Worm (Caenorhabditis elegans) whole organism, L1 larva: ENCODE data around the gene rpn-6.2.

Experiments used
- C16A3.4 ChIP-seq: fragments of 150-350 bp; optimal IDR thresholded peaks from 2 replicates; lab custom pipeline; 2014; ENCODE audit warnings: missing biosample characterization, missing genetic modification characterization
- F16B12.6 ChIP-seq: fragments of 150-350 bp; optimal IDR thresholded peaks from 2 replicates; lab custom pipeline; 2014; ENCODE audit warnings: missing biosample characterization, missing genetic modification characterization
- alr-1 ChIP-seq: fragments of 200-800 bp; sonication (Bioruptor generic); optimal IDR thresholded peaks from 2 replicates; lab custom pipeline; 2018; ENCODE audit warnings: borderline replicate concordance, mild to moderate bottlenecking, missing genetic modification characterization, missing compliant biosample characterization
- aly-2 ChIP-seq: fragments of 150-350 bp; optimal IDR thresholded peaks from 2 replicates; lab custom pipeline; 2014; ENCODE audit warnings: missing biosample characterization, missing genetic modification characterization
- blmp-1 ChIP-seq: fragments of 150-350 bp; optimal IDR thresholded peaks from 2 replicates; lab custom pipeline; 2014; ENCODE audit warnings: missing biosample characterization, missing genetic modification characterization
- ceh-8 ChIP-seq: fragments of 200-800 bp; sonication (Bioruptor generic); optimal IDR thresholded peaks from 2 replicates; lab custom pipeline; 2018; ENCODE audit warnings: mild to moderate bottlenecking, missing genetic modification characterization, moderate library complexity, missing compliant biosample characterization
- ceh-82 ChIP-seq, 3 experiments: fragments of 150-350 bp in 1 of 3; sonication (generic microtip) in 2 of 3; optimal IDR thresholded peaks; 2 replicates each; lab custom pipeline; 2014 to 2017; ENCODE audit warnings: missing biosample characterization in 3 of 3, missing genetic modification characterization in 3 of 3
- ceh-90 ChIP-seq: sonication (generic microtip); optimal IDR thresholded peaks from 2 replicates; lab custom pipeline; 2016; ENCODE audit warnings: missing genetic modification characterization, missing compliant biosample characterization
- ces-1 ChIP-seq: fragments of 150-350 bp; optimal IDR thresholded peaks from 2 replicates; lab custom pipeline; 2014; ENCODE audit warnings: missing biosample characterization, missing genetic modification reagents, missing genetic modification characterization
- dsc-1 ChIP-seq: sonication (generic microtip); optimal IDR thresholded peaks from 2 replicates; lab custom pipeline; 2016; ENCODE audit warnings: mild to moderate bottlenecking, missing genetic modification characterization, missing compliant biosample characterization
- efl-1 ChIP-seq, 4 experiments: fragments of 150-350 bp; optimal IDR thresholded peaks in 3 of 4; peaks in 1 of 4; 1 replicate in 1 of 4; 2 replicates in 3 of 4; lab custom pipeline; 2014; ENCODE audit warnings: missing biosample characterization in 2 of 4, missing genetic modification characterization in 2 of 4, missing genetic modification reagents in 2 of 4
- efl-3 ChIP-seq: fragments of 200-800 bp; sonication (Bioruptor generic); optimal IDR thresholded peaks from 2 replicates; lab custom pipeline; 2018; ENCODE audit warnings: mild to moderate bottlenecking, missing genetic modification characterization, missing compliant biosample characterization
- elt-3 ChIP-seq, 6 experiments: fragments of 150-350 bp in 1 of 6; sonication (generic microtip); optimal IDR thresholded peaks; 2 replicates each; lab custom pipeline; 2017 to 2018; ENCODE audit warnings: missing biosample characterization in 6 of 6, missing genetic modification characterization in 6 of 6, inconsistent platforms in 1 of 6
- fkh-4 ChIP-seq: sonication (generic microtip); optimal IDR thresholded peaks from 2 replicates; lab custom pipeline; 2016; ENCODE audit warnings: missing compliant biosample characterization, missing genetic modification characterization, borderline replicate concordance
- fkh-8 ChIP-seq: sonication (generic microtip); optimal IDR thresholded peaks from 2 replicates; lab custom pipeline; 2016; ENCODE audit warnings: mild to moderate bottlenecking, missing genetic modification characterization, missing compliant biosample characterization
- fos-1 ChIP-seq: fragments of 150-350 bp; optimal IDR thresholded peaks from 2 replicates; lab custom pipeline; 2014; ENCODE audit warnings: missing biosample characterization, missing genetic modification characterization
- hlh-17 ChIP-seq: fragments of 200-800 bp; sonication (Bioruptor generic); optimal IDR thresholded peaks from 2 replicates; lab custom pipeline; 2018; ENCODE audit warnings: missing genetic modification characterization, mild to moderate bottlenecking, missing compliant biosample characterization, moderate library complexity, borderline replicate concordance
- hlh-4 ChIP-seq: sonication (generic microtip); optimal IDR thresholded peaks from 2 replicates; lab custom pipeline; 2016; ENCODE audit warnings: mild to moderate bottlenecking, missing genetic modification characterization, missing compliant biosample characterization
- hpl-2 ChIP-seq: fragments of 150-350 bp; optimal IDR thresholded peaks from 2 replicates; lab custom pipeline; 2014; ENCODE audit warnings: missing biosample characterization, missing genetic modification reagents, missing genetic modification characterization
- irx-1 ChIP-seq: sonication (generic microtip); optimal IDR thresholded peaks from 2 replicates; lab custom pipeline; 2016; ENCODE audit warnings: missing genetic modification characterization, missing compliant biosample characterization
- isw-1 ChIP-seq: fragments of 200-800 bp; sonication (Bioruptor generic); IDR thresholded peaks from 2 replicates; pipeline ENCODE4 v1.3.6; 2022; ENCODE audit warnings: missing genetic modification characterization, missing compliant biosample characterization
- jun-1 ChIP-seq: fragments of 150-350 bp; optimal IDR thresholded peaks from 2 replicates; lab custom pipeline; 2014; ENCODE audit warnings: missing biosample characterization, missing genetic modification reagents, missing genetic modification characterization
- lin-14 ChIP-seq: fragments of 200-800 bp; sonication (Bioruptor generic); optimal IDR thresholded peaks from 2 replicates; lab custom pipeline; 2018; ENCODE audit warnings: mild to moderate bottlenecking, missing genetic modification characterization, moderate library complexity, missing compliant biosample characterization
- lir-3 ChIP-seq: sonication (generic microtip); optimal IDR thresholded peaks from 2 replicates; lab custom pipeline; 2016; ENCODE audit warnings: mild to moderate bottlenecking, missing genetic modification characterization, moderate library complexity, missing compliant biosample characterization; ENCODE audit not compliant: poor library complexity
- lsy-2 ChIP-seq, 2 experiments: fragments of 150-350 bp; optimal IDR thresholded peaks; 2 replicates each; lab custom pipeline; 2014; ENCODE audit warnings: missing biosample characterization in 2 of 2, missing genetic modification characterization in 2 of 2
- mab-9 ChIP-seq: fragments of 200-800 bp; sonication (Bioruptor generic); IDR thresholded peaks from 2 replicates; pipeline ENCODE4 v1.3.6; 2022; ENCODE audit warnings: missing genetic modification reagents, missing genetic modification characterization, missing compliant biosample characterization
- mdl-1 ChIP-seq, 2 experiments: fragments of 150-350 bp; optimal IDR thresholded peaks; 2 replicates each; lab custom pipeline; 2014 to 2017; ENCODE audit warnings: missing biosample characterization in 2 of 2, missing genetic modification characterization in 2 of 2, inconsistent platforms in 1 of 2
- mef-2 ChIP-seq: fragments of 150-350 bp; optimal IDR thresholded peaks from 2 replicates; lab custom pipeline; 2014; ENCODE audit warnings: missing biosample characterization, missing genetic modification characterization
- mep-1 ChIP-seq: fragments of 150-350 bp; optimal IDR thresholded peaks from 2 replicates; lab custom pipeline; 2014; ENCODE audit warnings: missing biosample characterization, missing genetic modification characterization
- nhr-19 ChIP-seq: fragments of 200-800 bp; sonication (Bioruptor generic); conservative IDR thresholded peaks from 2 replicates; pipeline ENCODE4 v1.3.6; 2022; ENCODE audit warnings: missing genetic modification characterization, missing compliant biosample characterization
- nhr-237 ChIP-seq: fragments of 150-350 bp; optimal IDR thresholded peaks from 2 replicates; lab custom pipeline; 2014; ENCODE audit warnings: missing biosample characterization, missing genetic modification characterization
- nhr-28 ChIP-seq: fragments of 150-350 bp; optimal IDR thresholded peaks from 2 replicates; lab custom pipeline; 2014; ENCODE audit warnings: missing biosample characterization, missing genetic modification characterization
- nhr-47 ChIP-seq: sonication (generic microtip); optimal IDR thresholded peaks from 2 replicates; lab custom pipeline; 2016; ENCODE audit warnings: mild to moderate bottlenecking, missing genetic modification characterization, moderate library complexity, missing compliant biosample characterization
- nhr-71 ChIP-seq: sonication (generic microtip); optimal IDR thresholded peaks from 2 replicates; lab custom pipeline; 2016; ENCODE audit warnings: mild to moderate bottlenecking, missing genetic modification characterization, moderate library complexity, missing compliant biosample characterization
- nhr-76 ChIP-seq: sonication (generic microtip); optimal IDR thresholded peaks from 2 replicates; lab custom pipeline; 2017; ENCODE audit warnings: missing biosample characterization, missing genetic modification characterization
- nhr-85 ChIP-seq: sonication (generic microtip); peaks from one replicate; lab custom pipeline; 2016; ENCODE audit warnings: missing genetic modification characterization, inconsistent platforms, missing compliant biosample characterization
- pax-3 ChIP-seq: fragments of 200-800 bp; sonication (Bioruptor generic); optimal IDR thresholded peaks from 2 replicates; lab custom pipeline; 2018; ENCODE audit warnings: mild to moderate bottlenecking, missing genetic modification characterization, moderate library complexity, missing compliant biosample characterization
- pqm-1 ChIP-seq: sonication (generic microtip); optimal IDR thresholded peaks from 3 replicates; lab custom pipeline; 2017; ENCODE audit warnings: missing biosample characterization, missing genetic modification characterization
- rnt-1 ChIP-seq: sonication (generic microtip); optimal IDR thresholded peaks from 2 replicates; lab custom pipeline; 2016; ENCODE audit warnings: mild to moderate bottlenecking, missing genetic modification characterization, moderate library complexity, missing compliant biosample characterization
- skn-1 ChIP-seq: fragments of 150-350 bp; optimal IDR thresholded peaks from 2 replicates; lab custom pipeline; 2014; ENCODE audit warnings: missing biosample characterization, missing genetic modification characterization
- snu-23 ChIP-seq: sonication (generic microtip); optimal IDR thresholded peaks from 2 replicates; lab custom pipeline; 2016; ENCODE audit warnings: missing genetic modification characterization, missing compliant biosample characterization
- sox-4 ChIP-seq: sonication (generic microtip); optimal IDR thresholded peaks from 2 replicates; lab custom pipeline; 2016; ENCODE audit warnings: missing genetic modification characterization, missing compliant biosample characterization
- sup-37 ChIP-seq: fragments of 200-800 bp; sonication (Bioruptor generic); optimal IDR thresholded peaks from 2 replicates; lab custom pipeline; 2018; ENCODE audit warnings: mild to moderate bottlenecking, missing genetic modification characterization, missing compliant biosample characterization
- swsn-7 ChIP-seq: sonication (generic microtip); optimal IDR thresholded peaks from 2 replicates; lab custom pipeline; 2016; ENCODE audit warnings: missing genetic modification characterization, missing compliant biosample characterization
- tbx-2 ChIP-seq: sonication (generic microtip); optimal IDR thresholded peaks from 2 replicates; lab custom pipeline; 2016; ENCODE audit warnings: missing genetic modification characterization, missing compliant biosample characterization
- unc-130 ChIP-seq: fragments of 150-350 bp; optimal IDR thresholded peaks from 2 replicates; lab custom pipeline; 2017; ENCODE audit warnings: missing biosample characterization, missing genetic modification characterization, inconsistent platforms
- unc-98 ChIP-seq: fragments of 200-800 bp; sonication (Bioruptor generic); IDR thresholded peaks from 2 replicates; pipeline ENCODE4 v1.3.6; 2022; ENCODE audit warnings: missing genetic modification characterization, missing compliant biosample characterization
- ztf-4 ChIP-seq: fragments of 150-350 bp; optimal IDR thresholded peaks from 2 replicates; lab custom pipeline; 2014; ENCODE audit warnings: missing biosample characterization, missing genetic modification characterization

Gene rpn-6.2

ce11 chrIII:8988544-8988943 lies 13.3 kb downstream of the rpn-6.2 start:
- TF ChIP-seq lin-14 (GFP tag; lab: Kevin White, UChicago), result peak; percentile 64
- TF ChIP-seq hlh-17 (GFP tag; lab: Kevin White, UChicago), result no peak
- TF ChIP-seq ceh-82 (tag; optimal IDR thresholded peaks at IDR 0.05; lab: Kevin White, UChicago), result peak in 1 of 3 experiments; percentile 14
- peak; percentile 2 for TF ChIP-seq skn-1 (tag; lab: Kevin White, UChicago)
- TF ChIP-seq lsy-2 (tag; optimal IDR thresholded peaks at IDR 0.05; lab: Kevin White, UChicago), result peak in 1 of 2 experiments; percentile 9
- TF ChIP-seq fkh-8, result peak; percentile 39

ce11 chrIII:8988061-8988460 lies 13.7 kb downstream of the rpn-6.2 start:
- TF ChIP-seq sox-4 (tag; lab: Kevin White, UChicago) (peak; percentile 52), nhr-47 (tag; lab: Kevin White, UChicago) (peak; percentile 34), dsc-1 (peak; percentile 95), pax-3 (peak; percentile 70), snu-23 (no peak)

ce11 chrIII:8986872-8987271 lies 14.9 kb downstream of the rpn-6.2 start:
- TF ChIP-seq swsn-7 (tag; lab: Kevin White, UChicago) (no peak), mab-9 (GFP tag; lab: Robert Waterston, UW) (no peak), nhr-76 (tag; lab: Kevin White, UChicago) (no peak), elt-3 (tag; optimal IDR thresholded peaks at IDR 0.05; lab: Kevin White, UChicago) (peak; percentile 93 to 100 (median 98)), efl-3 (no peak), alr-1 (no peak), irx-1 (no peak), ces-1 (no peak), nhr-71 (tag; lab: Kevin White, UChicago) (peak; percentile 69), nhr-19 (0 out of 2 replicates have a peak, but pooled peaks have one; percentile 4), skn-1 (tag; lab: Kevin White, UChicago) (peak; percentile 15), blmp-1 (tag; lab: Kevin White, UChicago) (peak; percentile 85), jun-1 (tag; lab: Kevin White, UChicago) (no peak), mef-2 (tag; lab: Kevin White, UChicago) (no peak), tbx-2 (peak; percentile 47), sox-4 (tag; lab: Kevin White, UChicago) (no peak), C16A3.4 (tag; lab: Kevin White, UChicago) (peak; percentile 8), hpl-2 (GFP tag; lab: Kevin White, UChicago) (no peak), mdl-1 (tag; optimal IDR thresholded peaks at IDR 0.05; lab: Kevin White, UChicago) (peak in 1 of 2 experiments; percentile 55), nhr-28 (tag; lab: Kevin White, UChicago) (no peak), aly-2 (no peak), nhr-237 (tag; lab: Kevin White, UChicago) (no peak), efl-1 (optimal IDR thresholded peaks at IDR 0.05; lab: Kevin White, UChicago) (no peak), efl-1 (GFP tag; optimal IDR thresholded peaks at IDR 0.05 in 1 of 2; lab: Kevin White, UChicago) (peak in 1 of 2 experiments; percentile 39), ceh-8 (no peak), pqm-1 (tag; lab: Kevin White, UChicago) (no peak), fkh-4 (tag; lab: Kevin White, UChicago) (no peak), unc-130 (tag; lab: Kevin White, UChicago) (no peak), F16B12.6 (tag; lab: Kevin White, UChicago) (no peak), nhr-85 (tag; lab: Kevin White, UChicago) (peak; percentile 88), ztf-4 (tag; lab: Kevin White, UChicago) (no peak), lin-14 (GFP tag; lab: Kevin White, UChicago) (peak; percentile 84), hlh-17 (GFP tag; lab: Kevin White, UChicago) (no peak), mep-1 (no peak), unc-98 (GFP tag; lab: Robert Waterston, UW) (no peak), ceh-90 (tag; lab: Kevin White, UChicago) (no peak), fos-1 (tag; lab: Kevin White, UChicago) (no peak), nhr-47 (tag; lab: Kevin White, UChicago) (no peak), sup-37 (GFP tag; lab: Kevin White, UChicago) (no peak), hlh-4 (tag; lab: Kevin White, UChicago) (no peak), rnt-1 (tag; lab: Kevin White, UChicago) (no peak), snu-23 (peak; percentile 53), lir-3 (no peak), isw-1 (GFP tag; lab: Robert Waterston, UW) (no peak), dsc-1 (peak; percentile 67)
